Fruit fly (Drosophila melanogaster) S2 (cell line): ENCODE measurements around the gene ebd1.

ENCODE experiments used
- CG8478 ChIP-seq: fragments of >200 bp; optimal IDR thresholded peaks from 2 replicates; lab custom pipeline; 2018
- CTCF ChIP-seq, 2 experiments: fragments of >200 bp; optimal IDR thresholded peaks; 2 replicates each; lab custom pipeline; 2018

Gene ebd1

DNA sequence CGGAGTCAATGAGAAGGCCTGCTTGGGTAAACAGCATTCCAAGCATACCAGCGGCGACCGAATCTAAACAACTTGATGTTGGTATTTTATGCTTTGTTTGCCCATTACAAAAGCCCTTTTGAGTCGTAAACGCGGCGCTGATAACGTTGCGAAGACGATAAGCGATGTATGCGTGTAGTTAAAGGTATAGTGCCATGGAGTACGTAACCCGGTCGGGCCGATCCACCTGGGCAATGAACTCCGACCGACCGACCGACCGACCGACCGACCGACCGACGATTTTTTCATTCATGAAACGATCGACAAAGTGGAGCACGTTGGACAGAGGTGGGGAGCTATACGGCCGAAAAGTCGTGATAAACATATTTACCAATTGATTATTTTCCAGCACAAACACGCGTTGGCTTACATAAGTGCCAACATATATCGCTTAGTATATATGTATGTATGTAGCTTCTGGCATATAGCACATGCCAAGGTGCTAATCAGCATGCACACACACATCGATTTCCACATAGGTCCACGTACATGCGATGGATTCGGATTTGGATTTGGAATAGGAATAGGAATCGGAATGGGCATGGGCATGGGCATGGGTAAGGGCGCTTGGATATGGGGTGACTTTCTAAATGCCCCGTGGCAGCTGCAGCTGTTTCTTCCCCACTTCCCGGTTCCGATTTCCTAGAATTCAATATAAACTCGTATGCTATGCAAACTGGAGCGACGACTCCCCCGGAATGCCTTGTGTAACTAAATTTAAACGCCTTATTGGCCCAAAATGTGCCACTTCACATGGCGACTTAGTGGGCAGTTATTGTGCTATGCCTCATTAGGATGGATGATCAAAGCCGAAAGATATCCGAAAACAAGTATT is 42.2 kb downstream of the ebd1 start:
- TF ChIP-seq CG8478 (lab: Kevin White, UChicago) (no peak), CTCF (optimal IDR thresholded peaks at IDR 0.05; lab: Kevin White, UChicago) (no peak)

- TF ChIP-seq CG8478 (lab: Kevin White, UChicago) = no peak
- no peak for TF ChIP-seq CTCF (optimal IDR thresholded peaks at IDR 0.05; lab: Kevin White, UChicago)
Observed at dm6 chr3L:642146-642864, 43.0 kb downstream of the ebd1 start.

DNA sequence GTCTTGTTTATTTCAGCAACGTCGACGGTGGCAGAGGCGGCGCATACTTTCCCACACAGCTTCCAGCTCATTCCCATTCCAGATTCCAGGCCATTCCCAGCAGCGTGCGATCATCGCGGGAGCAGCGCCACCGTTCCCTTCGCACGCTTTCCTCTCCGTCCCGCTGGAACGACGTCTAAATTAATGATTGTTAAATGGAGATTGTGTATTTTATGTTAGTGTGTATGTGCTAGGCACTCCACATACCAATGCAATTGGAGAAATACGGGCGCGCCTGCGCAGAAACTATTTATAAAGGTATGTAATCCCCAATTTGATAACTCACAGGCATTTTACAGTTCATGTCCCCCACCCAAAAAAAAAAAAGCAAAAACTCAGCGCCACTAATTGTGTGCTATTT is 43.9 kb downstream of the ebd1 start:
- TF ChIP-seq CTCF (optimal IDR thresholded peaks at IDR 0.05; lab: Kevin White, UChicago) = no peak

- peak in 1 of 2 experiments; percentile 0 for TF ChIP-seq CTCF (optimal IDR thresholded peaks at IDR 0.05; lab: Kevin White, UChicago)
- no peak for TF ChIP-seq CG8478 (lab: Kevin White, UChicago)
Observed at dm6 chr3L:640324-640974, 44.9 kb downstream of the ebd1 start.

DNA sequence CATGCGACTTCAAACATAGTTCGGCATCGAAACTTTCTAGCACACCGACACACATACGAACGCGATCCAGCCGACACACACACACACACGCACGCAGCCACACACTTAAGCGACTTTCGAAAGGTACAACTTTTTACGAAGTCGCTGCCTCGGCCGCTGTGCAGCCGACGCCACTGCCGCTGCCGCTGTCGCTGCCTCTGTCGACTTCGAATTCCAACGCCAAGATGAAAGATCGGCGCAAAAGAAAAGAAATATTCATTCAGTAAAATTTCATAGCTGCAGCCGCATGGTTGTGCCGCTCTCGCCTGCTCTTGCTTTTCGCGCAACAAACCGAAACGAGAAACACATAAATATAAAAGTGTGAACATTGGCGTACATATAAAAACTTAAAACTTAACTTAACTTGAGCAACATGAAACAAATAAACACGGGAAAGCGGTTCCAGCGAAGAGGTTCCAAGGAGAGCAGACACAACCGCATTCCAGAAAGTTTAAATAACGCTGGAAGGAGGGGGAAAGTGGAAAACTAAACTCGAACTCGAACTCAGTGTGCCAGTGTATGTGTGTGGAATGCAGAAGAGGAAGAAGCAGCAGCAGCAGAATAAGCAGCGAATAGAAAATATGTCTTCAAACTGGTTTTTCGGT is 45.8 kb downstream of the ebd1 start:
- TF ChIP-seq CG8478 (lab: Kevin White, UChicago) (no peak), CTCF (optimal IDR thresholded peaks at IDR 0.05; lab: Kevin White, UChicago) (no peak)

dm6 chr3L:638757-639353 is 46.5 kb downstream of the ebd1 start:
- TF ChIP-seq CTCF (optimal IDR thresholded peaks at IDR 0.05; lab: Kevin White, UChicago) (no peak), CG8478 (lab: Kevin White, UChicago) (no peak)

dm6 chr3L:638031-638414 is 47.3 kb downstream of the ebd1 start:
- no peak for TF ChIP-seq CG8478 (lab: Kevin White, UChicago)

dm6 chr3L:637329-638030 is 47.9 kb downstream of the ebd1 start:
- TF ChIP-seq CTCF (optimal IDR thresholded peaks at IDR 0.05; lab: Kevin White, UChicago) (no peak), CG8478 (lab: Kevin White, UChicago) (no peak)

- TF ChIP-seq CG8478 (lab: Kevin White, UChicago) = no peak
Observed at dm6 chr3L:636434-636833, 48.9 kb downstream of the ebd1 start.

dm6 chr3L:635529-635928 is 49.8 kb downstream of the ebd1 start:
- no peak for TF ChIP-seq CG8478 (lab: Kevin White, UChicago)
- no peak for TF ChIP-seq CTCF (optimal IDR thresholded peaks at IDR 0.05; lab: Kevin White, UChicago)

- no peak for TF ChIP-seq CTCF (optimal IDR thresholded peaks at IDR 0.05; lab: Kevin White, UChicago)
- TF ChIP-seq CG8478 (lab: Kevin White, UChicago) = no peak
Observed at dm6 chr3L:635016-635363, 50.4 kb downstream of the ebd1 start.

DNA sequence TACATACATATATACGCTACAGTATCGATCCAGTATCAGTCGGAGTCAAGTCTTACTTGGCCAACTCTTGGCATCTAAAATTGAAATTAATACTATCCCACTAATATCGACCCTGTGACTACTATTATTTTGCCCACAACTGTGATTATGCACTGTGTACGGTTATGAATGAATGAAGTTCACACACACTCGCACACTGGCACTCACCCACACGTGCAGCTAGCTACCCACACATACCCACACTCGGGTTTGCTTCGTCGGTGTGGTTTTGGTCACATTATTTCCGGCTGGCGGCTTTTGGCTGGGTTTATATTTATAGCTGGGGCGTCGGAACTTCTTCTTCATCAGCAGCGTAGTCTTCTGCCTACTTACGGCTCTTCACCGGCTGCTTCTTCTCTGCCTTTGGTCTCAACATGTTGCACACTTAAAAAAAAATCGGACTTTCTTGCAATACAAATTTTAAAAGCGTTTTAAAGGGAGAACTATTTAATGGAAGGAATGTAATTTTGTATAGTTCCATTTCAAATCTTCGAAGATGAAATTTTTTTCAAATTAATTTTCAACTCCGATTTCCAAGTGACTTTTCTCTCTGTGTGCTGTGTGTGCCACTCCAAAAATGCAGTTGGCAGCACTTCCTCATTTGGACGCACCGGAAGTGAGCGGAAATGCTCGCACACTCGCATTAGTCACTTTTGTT is 50.9 kb downstream of the ebd1 start:
- TF ChIP-seq CG8478 (lab: Kevin White, UChicago) (no peak), CTCF (optimal IDR thresholded peaks at IDR 0.05; lab: Kevin White, UChicago) (no peak)
